Worm (Caenorhabditis elegans): ENCODE results near the gene dhs-21.

DNA sequence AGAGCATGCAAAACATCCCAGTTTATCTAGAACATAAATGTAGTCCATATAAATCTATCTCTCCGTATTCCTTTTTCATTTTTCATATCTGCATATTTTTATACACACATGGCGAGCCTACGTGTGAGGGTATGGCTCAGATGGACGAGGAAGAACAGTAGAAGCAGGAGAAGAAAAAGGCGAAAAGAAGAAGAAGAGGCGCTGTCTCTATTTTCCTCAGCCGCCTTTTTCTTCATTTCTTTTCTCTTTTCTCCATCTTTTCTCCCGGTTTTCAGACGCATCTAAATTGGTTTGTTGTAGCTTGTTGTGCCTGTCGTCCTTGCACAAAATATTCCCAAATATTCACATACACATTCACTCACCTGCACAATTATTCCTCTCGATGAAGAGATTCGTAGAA, 37.5 kb downstream of the dhs-21 start, which contains the start of gene K10C8.4:
- TF ChIP-seq hpl-2 (GFP tag; optimal IDR thresholded peaks at IDR 0.05) (no peak), snpc-4 (tag; optimal IDR thresholded peaks at IDR 0.05) (no peak), nhr-237 (tag; optimal IDR thresholded peaks at IDR 0.05) (no peak), unc-130 (tag; optimal IDR thresholded peaks at IDR 0.05) (no peak), ztf-4 (tag; optimal IDR thresholded peaks at IDR 0.05) (no peak), fkh-4 (tag; optimal IDR thresholded peaks at IDR 0.05; ENCODE audit: borderline replicate concordance) (no peak), ceh-82 (tag; optimal IDR thresholded peaks at IDR 0.05) (no peak), aly-2 (tag; optimal IDR thresholded peaks at IDR 0.05) (no peak), egl-27 (tag; optimal IDR thresholded peaks at IDR 0.05) (no peak), sptf-1 (tag; optimal IDR thresholded peaks at IDR 0.05) (no peak), nhr-11 (tag; optimal IDR thresholded peaks at IDR 0.05) (no peak), isw-1 (GFP tag; IDR thresholded peaks at IDR 0.05) (no peak)
